Worm (Caenorhabditis elegans) whole organism, L3 larva: ENCODE results near the gene K08F4.12.

Source experiments
- egl-5 ChIP-seq: fragments of 150-350 bp; optimal IDR thresholded peaks from 2 replicates; lab custom pipeline; 2017; ENCODE audit warnings: missing biosample characterization, missing genetic modification reagents, missing genetic modification characterization, inconsistent platforms
- nhr-11 ChIP-seq: fragments of 150-350 bp; optimal IDR thresholded peaks from 2 replicates; lab custom pipeline; 2014; ENCODE audit warnings: missing biosample characterization, missing genetic modification characterization
- nhr-237 ChIP-seq: fragments of 150-350 bp; optimal IDR thresholded peaks from 2 replicates; lab custom pipeline; 2014; ENCODE audit warnings: missing biosample characterization, missing genetic modification characterization

ce11 chrIV:10146885-10147284, 9.0 kb downstream of the K08F4.12 start, which contains the start of gene T14G10.8:
- TF ChIP-seq nhr-237 (tag; lab: Kevin White, UChicago) = no peak
- no peak for TF ChIP-seq egl-5 (tag; lab: Kevin White, UChicago)
- TF ChIP-seq nhr-11 = no peak
